Worm (Caenorhabditis elegans) whole organism, L4/young adult: ENCODE measurements around the gene M117.1.

Source experiments
- W03F9.2 ChIP-seq: fragments of 150-350 bp; optimal IDR thresholded peaks from 2 replicates; lab custom pipeline; 2014; ENCODE audit warnings: missing biosample characterization, missing genetic modification characterization
- dao-5 ChIP-seq: sonication (generic microtip); optimal IDR thresholded peaks from 2 replicates; lab custom pipeline; 2016; ENCODE audit warnings: missing genotype, missing genetic modification characterization, moderate library complexity, missing compliant biosample characterization
- him-1 ChIP-seq: sonication (generic microtip); optimal IDR thresholded peaks from 2 replicates; lab custom pipeline; 2016; ENCODE audit warnings: missing genotype, missing genetic modification reagents, missing genetic modification characterization, missing compliant biosample characterization

M117.1 gene

ce11 chrIV:11833456-11833855, 19.4 kb downstream of the M117.1 start, which contains the start of gene M117.4:
Gene M117.4, minus strand, starts transcription at chrIV:11833556.
- no peak for TF ChIP-seq dao-5 (tag; lab: Kevin White, UChicago)
- TF ChIP-seq him-1 (tag; lab: Kevin White, UChicago): no peak
- TF ChIP-seq W03F9.2 (tag; lab: Kevin White, UChicago): no peak

- TF ChIP-seq W03F9.2 (tag; lab: Kevin White, UChicago) (no peak), dao-5 (tag; lab: Kevin White, UChicago) (no peak), him-1 (tag; lab: Kevin White, UChicago) (no peak)
Observed at ce11 chrIV:11838657-11839056, 24.6 kb downstream of the M117.1 start, which contains the start of gene fbxb-3. Gene fbxb-3, plus strand, starts transcription at chrIV:11838957.

- TF ChIP-seq dao-5 (tag; lab: Kevin White, UChicago) (no peak), W03F9.2 (tag; lab: Kevin White, UChicago) (no peak), him-1 (tag; lab: Kevin White, UChicago) (no peak)
Observed at ce11 chrIV:11842121-11842520, 28.1 kb downstream of the M117.1 start, which contains the start of gene F38H4.3. Gene F38H4.3, plus strand, starts transcription at chrIV:11842421.

ce11 chrIV:11847771-11848312, 33.8 kb downstream of the M117.1 start, which contains the start of the genes F38H4.6 and F38H4.4:
Gene F38H4.6, minus strand, starts transcription at chrIV:11847871.
Gene F38H4.4, plus strand, starts transcription at chrIV:11848262.
- TF ChIP-seq him-1 (tag; lab: Kevin White, UChicago): no peak
- no peak for TF ChIP-seq W03F9.2 (tag; lab: Kevin White, UChicago)
- TF ChIP-seq dao-5 (tag; lab: Kevin White, UChicago): no peak

- no peak for TF ChIP-seq dao-5 (tag; lab: Kevin White, UChicago)
- TF ChIP-seq him-1 (tag; lab: Kevin White, UChicago): no peak
- no peak for TF ChIP-seq W03F9.2 (tag; lab: Kevin White, UChicago)
Observed at ce11 chrIV:11851882-11852281, 37.8 kb downstream of the M117.1 start, which contains the start of gene F38H4.5. Gene F38H4.5, plus strand, starts transcription at chrIV:11852182.

- TF ChIP-seq him-1 (tag; lab: Kevin White, UChicago): no peak
- peak; percentile 50 for TF ChIP-seq W03F9.2 (tag; lab: Kevin White, UChicago)
- TF ChIP-seq dao-5 (tag; lab: Kevin White, UChicago): no peak
Observed at ce11 chrIV:11854777-11855176, 40.7 kb downstream of the M117.1 start, which contains the start of gene tag-30. Gene tag-30, minus strand, starts transcription at chrIV:11855159.

- TF ChIP-seq him-1 (tag; lab: Kevin White, UChicago) (no peak), dao-5 (tag; lab: Kevin White, UChicago) (no peak), W03F9.2 (tag; lab: Kevin White, UChicago) (no peak)
Observed at ce11 chrIV:11855424-11855823, 41.4 kb downstream of the M117.1 start.

- TF ChIP-seq W03F9.2 (tag; lab: Kevin White, UChicago): peak; percentile 26
- TF ChIP-seq dao-5 (tag; lab: Kevin White, UChicago): no peak
Observed at ce11 chrIV:11855900-11856660, 42.0 kb downstream of the M117.1 start, which contains the start of gene ech-2. Gene ech-2, minus strand, starts transcription at chrIV:11856351.

ce11 chrIV:11857159-11857565, 43.1 kb downstream of the M117.1 start:
- TF ChIP-seq dao-5 (tag; lab: Kevin White, UChicago) (no peak), W03F9.2 (tag; lab: Kevin White, UChicago) (no peak), him-1 (tag; lab: Kevin White, UChicago) (peak; percentile 72)

- TF ChIP-seq dao-5 (tag; lab: Kevin White, UChicago) (no peak), W03F9.2 (tag; lab: Kevin White, UChicago) (no peak), him-1 (tag; lab: Kevin White, UChicago) (no peak)
Observed at ce11 chrIV:11858142-11858541, 44.1 kb downstream of the M117.1 start, which contains the start of gene let-92. Gene let-92, plus strand, starts transcription at chrIV:11858442.

- TF ChIP-seq dao-5 (tag; lab: Kevin White, UChicago) (no peak), W03F9.2 (tag; lab: Kevin White, UChicago) (no peak), him-1 (tag; lab: Kevin White, UChicago) (no peak)
Observed at ce11 chrIV:11859995-11860605, 46.1 kb downstream of the M117.1 start, which contains the start of gene mob-1. Gene mob-1, plus strand, starts transcription at chrIV:11860555.

- TF ChIP-seq W03F9.2 (tag; lab: Kevin White, UChicago) (no peak), dao-5 (tag; lab: Kevin White, UChicago) (no peak), him-1 (tag; lab: Kevin White, UChicago) (no peak)
Observed at ce11 chrIV:11863428-11863827, 49.4 kb downstream of the M117.1 start.

- no peak for TF ChIP-seq W03F9.2 (tag; lab: Kevin White, UChicago)
- no peak for TF ChIP-seq dao-5 (tag; lab: Kevin White, UChicago)
- TF ChIP-seq him-1 (tag; lab: Kevin White, UChicago): no peak
Observed at ce11 chrIV:11864226-11864625, 50.2 kb downstream of the M117.1 start, which contains the start of gene trpa-1. Gene trpa-1, plus strand, starts transcription at chrIV:11864526.
